Worm (Caenorhabditis elegans) whole organism, mixed stage, embryonic: ENCODE data around the gene F54B11.11.
A peak's percentile ranks its signal among the peaks of the same experiment; 100 is the strongest.

Source experiments
- M03D4.4 ChIP-seq: sonication (generic microtip); optimal IDR thresholded peaks from 2 replicates; lab custom pipeline; 2017; ENCODE audit warnings: mild to moderate bottlenecking, missing genetic modification characterization, missing compliant biosample characterization
- bed-3 ChIP-seq: fragments of 200-800 bp; sonication (Bioruptor generic); optimal IDR thresholded peaks from 3 replicates; lab custom pipeline; 2018; ENCODE audit warnings: mild to moderate bottlenecking, missing genetic modification characterization, moderate library complexity, missing compliant biosample characterization
- blmp-1 ChIP-seq: fragments of 150-350 bp; optimal IDR thresholded peaks from 2 replicates; lab custom pipeline; 2014; ENCODE audit warnings: missing biosample characterization, missing genetic modification characterization
- ceh-39 ChIP-seq: fragments of 150-350 bp; optimal IDR thresholded peaks from 2 replicates; lab custom pipeline; 2014; ENCODE audit warnings: missing biosample characterization, missing genetic modification characterization
- ceh-43 ChIP-seq: fragments of 200-800 bp; sonication (Bioruptor generic); optimal IDR thresholded peaks from 2 replicates; lab custom pipeline; 2018; ENCODE audit warnings: mild to moderate bottlenecking, missing genetic modification characterization, moderate library complexity, missing compliant biosample characterization
- ceh-83 ChIP-seq: fragments of 200-800 bp; sonication (Bioruptor generic); optimal IDR thresholded peaks from 2 replicates; lab custom pipeline; 2018; ENCODE audit warnings: mild to moderate bottlenecking, missing genetic modification characterization, missing compliant biosample characterization
- ces-1 ChIP-seq: fragments of 150-350 bp; optimal IDR thresholded peaks from 2 replicates; lab custom pipeline; 2014; ENCODE audit warnings: missing biosample characterization, missing genetic modification reagents, missing genetic modification characterization
- cnd-1 ChIP-seq: fragments of 200-800 bp; sonication (Bioruptor generic); optimal IDR thresholded peaks from 2 replicates; lab custom pipeline; 2018; ENCODE audit warnings: mild to moderate bottlenecking, missing genetic modification characterization, missing compliant biosample characterization
- drap-1 ChIP-seq: fragments of 200-800 bp; sonication (Bioruptor generic); optimal IDR thresholded peaks from 3 replicates; lab custom pipeline; 2018; ENCODE audit warnings: mild to moderate bottlenecking, missing genetic modification characterization, missing compliant biosample characterization
- elt-1 ChIP-seq: sonication (generic microtip); optimal IDR thresholded peaks from 2 replicates; lab custom pipeline; 2017; ENCODE audit warnings: missing genetic modification characterization, mild to moderate bottlenecking, missing compliant biosample characterization, antibody characterized with exemption, moderate library complexity, borderline replicate concordance; ENCODE audit not compliant: insufficient read depth
- elt-3 ChIP-seq: fragments of 150-350 bp; optimal IDR thresholded peaks from 2 replicates; lab custom pipeline; 2014; ENCODE audit warnings: missing biosample characterization, missing genetic modification characterization
- flh-1 ChIP-seq: fragments of 200-800 bp; sonication (Bioruptor generic); optimal IDR thresholded peaks from 2 replicates; lab custom pipeline; 2018; ENCODE audit warnings: mild to moderate bottlenecking, missing genetic modification characterization, moderate library complexity, missing compliant biosample characterization
- ham-2 ChIP-seq: fragments of 200-800 bp; sonication (Bioruptor generic); optimal IDR thresholded peaks from 2 replicates; lab custom pipeline; 2018; ENCODE audit warnings: mild to moderate bottlenecking, missing genetic modification characterization, missing compliant biosample characterization
- hlh-1 ChIP-seq: fragments of 150-350 bp; optimal IDR thresholded peaks from 2 replicates; lab custom pipeline; 2014; ENCODE audit warnings: missing biosample characterization, missing genetic modification reagents, missing genetic modification characterization
- lin-13 ChIP-seq: fragments of 150-350 bp; optimal IDR thresholded peaks from 2 replicates; lab custom pipeline; 2014; ENCODE audit warnings: missing biosample characterization, missing genetic modification characterization
- lin-32 ChIP-seq: fragments of 200-800 bp; sonication (Bioruptor generic); optimal IDR thresholded peaks from 2 replicates; lab custom pipeline; 2018; ENCODE audit warnings: mild to moderate bottlenecking, missing genetic modification characterization, missing compliant biosample characterization
- lsy-2 ChIP-seq: fragments of 150-350 bp; optimal IDR thresholded peaks from 2 replicates; lab custom pipeline; 2014; ENCODE audit warnings: missing biosample characterization, missing genetic modification characterization
- mab-5 ChIP-seq: fragments of 150-350 bp; optimal IDR thresholded peaks from 2 replicates; lab custom pipeline; 2014; ENCODE audit warnings: missing biosample characterization, missing genetic modification characterization
- mep-1 ChIP-seq: fragments of 150-350 bp; optimal IDR thresholded peaks from 2 replicates; lab custom pipeline; 2017; ENCODE audit warnings: missing biosample characterization, missing genetic modification reagents, missing genetic modification characterization, inconsistent platforms
- mls-2 ChIP-seq: sonication (generic microtip); optimal IDR thresholded peaks from 2 replicates; lab custom pipeline; 2016; ENCODE audit warnings: mild to moderate bottlenecking, missing genetic modification characterization, moderate library complexity, missing compliant biosample characterization
- nhr-12 ChIP-seq: fragments of 150-350 bp; optimal IDR thresholded peaks from 2 replicates; lab custom pipeline; 2014; ENCODE audit warnings: missing biosample characterization, missing genetic modification characterization
- nhr-2 ChIP-seq: fragments of 150-350 bp; optimal IDR thresholded peaks from 2 replicates; lab custom pipeline; 2014; ENCODE audit warnings: missing biosample characterization, missing genetic modification characterization
- nhr-28 ChIP-seq: fragments of 150-350 bp; optimal IDR thresholded peaks from 2 replicates; lab custom pipeline; 2014; ENCODE audit warnings: missing biosample characterization, missing genetic modification characterization
- nhr-76 ChIP-seq: sonication (generic microtip); optimal IDR thresholded peaks from 2 replicates; lab custom pipeline; 2017; ENCODE audit warnings: missing biosample characterization, missing genetic modification characterization
- pha-4 ChIP-seq: fragments of 150-350 bp; optimal IDR thresholded peaks from 2 replicates; lab custom pipeline; 2018; ENCODE audit warnings: missing biosample characterization, missing genetic modification reagents, missing genetic modification characterization
- snpc-4 ChIP-seq: fragments of 150-350 bp; optimal IDR thresholded peaks from 2 replicates; lab custom pipeline; 2014; ENCODE audit warnings: missing biosample characterization, missing genetic modification characterization
- sptf-1 ChIP-seq: sonication (generic microtip); optimal IDR thresholded peaks from 2 replicates; lab custom pipeline; 2017; ENCODE audit warnings: mild to moderate bottlenecking, missing genetic modification characterization, moderate library complexity, missing compliant biosample characterization
- tbx-8 ChIP-seq: fragments of 200-800 bp; sonication (Bioruptor generic); optimal IDR thresholded peaks from 2 replicates; lab custom pipeline; 2018; ENCODE audit warnings: mild to moderate bottlenecking, missing genetic modification characterization, moderate library complexity, missing compliant biosample characterization
- unc-120 ChIP-seq: sonication (generic microtip); optimal IDR thresholded peaks from 2 replicates; lab custom pipeline; 2017; ENCODE audit warnings: missing genetic modification characterization, missing compliant biosample characterization; ENCODE audit not compliant: poor library complexity, severe bottlenecking
- unc-39 ChIP-seq: fragments of 150-350 bp; optimal IDR thresholded peaks from 2 replicates; lab custom pipeline; 2014; ENCODE audit warnings: missing biosample characterization, missing genetic modification characterization
- unc-62 ChIP-seq: fragments of 150-350 bp; optimal IDR thresholded peaks from 2 replicates; lab custom pipeline; 2014; ENCODE audit warnings: missing biosample characterization, missing genetic modification reagents, missing genetic modification characterization
- zip-8 ChIP-seq: fragments of 150-350 bp; optimal IDR thresholded peaks from 2 replicates; lab custom pipeline; 2014; ENCODE audit warnings: missing biosample characterization, missing genetic modification characterization
- ztf-11 ChIP-seq: fragments of 150-350 bp; optimal IDR thresholded peaks from 2 replicates; lab custom pipeline; 2014; ENCODE audit warnings: missing biosample characterization, missing genetic modification characterization

Gene F54B11.11

DNA sequence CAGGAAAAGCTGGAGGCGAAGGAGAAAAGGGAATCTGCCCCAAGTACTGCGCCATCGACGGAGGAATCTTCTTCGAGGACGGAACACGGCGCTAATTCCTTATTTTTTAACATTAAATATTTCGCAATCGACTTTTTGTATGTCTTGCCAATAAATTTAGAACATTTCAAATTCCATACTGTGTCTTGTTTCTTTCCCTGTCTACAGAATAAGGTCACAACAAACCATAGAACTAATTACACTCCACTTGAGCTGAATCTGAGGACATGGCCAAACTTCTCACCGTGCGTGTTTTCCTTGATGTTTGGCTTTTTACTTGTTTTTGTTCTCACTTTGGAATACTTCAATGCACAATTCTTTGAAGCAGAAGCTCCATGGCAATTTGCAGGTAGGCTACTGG, 13.8 kb downstream of the F54B11.11 start, which contains the start of gene F54B11.4:
Gene F54B11.4, plus strand, starts transcription at position 301 of the 400 bp plus-strand sequence.
- no peak for TF ChIP-seq mls-2
- no peak for TF ChIP-seq mep-1 (tag; lab: Kevin White, UChicago)
- TF ChIP-seq nhr-28 (tag; lab: Kevin White, UChicago) = no peak
- no peak for TF ChIP-seq blmp-1
- TF ChIP-seq M03D4.4 = no peak
- TF ChIP-seq ceh-39 (tag; lab: Kevin White, UChicago) = no peak
- no peak for TF ChIP-seq ces-1 (GFP tag; lab: Kevin White, UChicago)
- no peak for TF ChIP-seq elt-3
- no peak for TF ChIP-seq lin-13

ce11 chrX:13596003-13596767, 17.6 kb downstream of the F54B11.11 start, which contains the start of gene F54B11.5:
Gene F54B11.5 (minus strand): TSS chrX:13596068.
- TF ChIP-seq pha-4 (tag; lab: Kevin White, UChicago) = no peak
- TF ChIP-seq lin-13 = peak; percentile 15
- no peak for TF ChIP-seq blmp-1
- TF ChIP-seq tbx-8 (GFP tag; lab: Kevin White, UChicago) = no peak
- TF ChIP-seq ces-1 (GFP tag; lab: Kevin White, UChicago) = peak; percentile 30
- peak; percentile 14 for TF ChIP-seq unc-62 (GFP tag; lab: Kevin White, UChicago)
- peak; percentile 33 for TF ChIP-seq mep-1 (tag; lab: Kevin White, UChicago)
- no peak for TF ChIP-seq zip-8
- TF ChIP-seq ceh-43 (GFP tag; lab: Kevin White, UChicago) = no peak
- TF ChIP-seq lin-32 = no peak

DNA sequence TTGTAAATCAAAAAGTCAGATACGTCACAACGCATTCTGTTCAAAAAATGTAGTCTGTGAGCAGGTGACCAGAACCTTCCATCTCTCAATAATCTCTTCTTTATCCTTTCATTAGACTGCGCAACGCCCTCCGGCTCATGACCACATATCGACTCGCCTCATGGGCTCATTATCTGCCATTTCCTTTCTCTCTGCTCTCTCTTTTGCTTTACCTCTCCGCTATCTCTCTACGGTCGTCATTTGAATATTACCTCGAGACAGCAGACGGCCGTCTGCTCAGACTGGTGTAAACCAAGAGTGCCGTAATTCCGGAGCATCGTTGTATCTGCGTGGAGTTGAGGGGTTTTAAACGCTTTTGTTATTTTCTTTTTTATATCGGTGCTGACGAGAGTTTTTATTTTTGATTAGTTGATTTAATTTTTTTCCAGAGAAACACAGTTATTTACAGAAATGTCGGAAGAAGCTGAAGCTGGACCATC, 19.5 kb downstream of the F54B11.11 start, which contains the start of gene bra-1:
Gene bra-1, plus strand, starts transcription at position 429 of the 479 bp plus-strand sequence.
- TF ChIP-seq unc-120 (tag; lab: Kevin White, UChicago) (peak; percentile 62), cnd-1 (tag; lab: Kevin White, UChicago) (peak; percentile 80), M03D4.4 (peak; percentile 11), mep-1 (tag; lab: Kevin White, UChicago) (peak; percentile 78), hlh-1 (tag; lab: Kevin White, UChicago) (peak; percentile 81), drap-1 (peak; percentile 16), ham-2 (GFP tag; lab: Kevin White, UChicago) (no peak), ceh-43 (GFP tag; lab: Kevin White, UChicago) (no peak), elt-1 (tag; lab: Kevin White, UChicago) (no peak), nhr-2 (tag; lab: Kevin White, UChicago) (peak; percentile 32), ces-1 (GFP tag; lab: Kevin White, UChicago) (peak; percentile 74), elt-3 (no peak), ztf-11 (tag; lab: Kevin White, UChicago) (peak; percentile 67), ceh-39 (tag; lab: Kevin White, UChicago) (peak; percentile 94), unc-62 (GFP tag; lab: Kevin White, UChicago) (peak; percentile 47), blmp-1 (no peak), lsy-2 (tag; lab: Kevin White, UChicago) (peak; percentile 57), pha-4 (tag; lab: Kevin White, UChicago) (peak; percentile 37), mls-2 (peak; percentile 55), nhr-76 (no peak), lin-13 (peak; percentile 53), sptf-1 (tag; lab: Kevin White, UChicago) (peak; percentile 66), mab-5 (no peak), bed-3 (no peak), flh-1 (GFP tag; lab: Kevin White, UChicago) (no peak), snpc-4 (tag; lab: Kevin White, UChicago) (no peak), unc-39 (no peak)

DNA sequence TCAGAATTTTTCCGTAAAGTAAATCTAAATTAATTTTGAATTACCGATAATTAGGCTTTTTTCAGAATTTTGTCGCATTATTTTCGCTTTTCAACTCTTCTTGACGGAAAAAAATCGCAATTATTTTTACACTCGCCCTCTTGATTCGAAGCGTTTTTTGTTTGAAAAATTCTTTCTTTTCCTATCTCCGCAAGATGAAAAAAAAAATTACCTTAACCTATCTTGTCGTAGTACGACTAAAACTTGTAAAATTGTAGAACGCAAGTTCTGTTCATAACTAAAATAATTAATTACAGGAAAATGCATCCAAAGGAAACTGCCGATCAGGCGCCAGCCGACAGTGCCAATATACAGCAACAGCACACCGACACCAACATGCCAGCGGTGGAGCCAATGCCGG, 21.6 kb downstream of the F54B11.11 start, which contains the start of gene F54B11.7:
Gene F54B11.7, plus strand, starts transcription at position 301 of the 400 bp plus-strand sequence.
- TF ChIP-seq ceh-83 (GFP tag; lab: Kevin White, UChicago) = no peak
- TF ChIP-seq tbx-8 (GFP tag; lab: Kevin White, UChicago) = no peak
- no peak for TF ChIP-seq sptf-1 (tag; lab: Kevin White, UChicago)
- no peak for TF ChIP-seq ceh-39 (tag; lab: Kevin White, UChicago)
- TF ChIP-seq blmp-1 = no peak
- TF ChIP-seq drap-1 = no peak
- no peak for TF ChIP-seq flh-1 (GFP tag; lab: Kevin White, UChicago)
- TF ChIP-seq ztf-11 (tag; lab: Kevin White, UChicago) = no peak
- no peak for TF ChIP-seq ces-1 (GFP tag; lab: Kevin White, UChicago)
- TF ChIP-seq mls-2 = no peak
- TF ChIP-seq cnd-1 (tag; lab: Kevin White, UChicago) = no peak
- no peak for TF ChIP-seq mep-1 (tag; lab: Kevin White, UChicago)
- TF ChIP-seq lin-32 = no peak
- TF ChIP-seq nhr-12 (tag; lab: Kevin White, UChicago) = no peak
- TF ChIP-seq nhr-28 (tag; lab: Kevin White, UChicago) = no peak
- no peak for TF ChIP-seq unc-62 (GFP tag; lab: Kevin White, UChicago)
- TF ChIP-seq zip-8 = no peak
- no peak for TF ChIP-seq ceh-43 (GFP tag; lab: Kevin White, UChicago)
- no peak for TF ChIP-seq elt-3
